Worm (Caenorhabditis elegans) whole organism, young adult: Measurements from ENCODE around the gene B0280.7.

Source experiments
- B0261.1 ChIP-seq: sonication (generic microtip); optimal IDR thresholded peaks from 2 replicates; lab custom pipeline; 2016; ENCODE audit warnings: mild to moderate bottlenecking, missing genetic modification characterization, moderate library complexity, missing compliant biosample characterization
- B0336.3 ChIP-seq: fragments of 200-800 bp; sonication (Bioruptor generic); IDR thresholded peaks from 2 replicates; pipeline ENCODE4 v1.3.6; 2022; ENCODE audit warnings: missing genetic modification characterization, missing compliant biosample characterization
- C06A6.2 ChIP-seq: fragments of 200-800 bp; sonication (Bioruptor generic); conservative IDR thresholded peaks from 2 replicates; pipeline ENCODE4 v1.3.6; 2022; ENCODE audit warnings: missing genetic modification characterization, missing compliant biosample characterization
- C17E4.6 ChIP-seq: fragments of 200-800 bp; sonication (Bioruptor generic); IDR thresholded peaks from 2 replicates; pipeline ENCODE4 v1.3.6; 2022; ENCODE audit warnings: missing genetic modification reagents, missing genetic modification characterization, missing compliant biosample characterization
- F33H1.4 ChIP-seq: fragments of 200-800 bp; sonication (Bioruptor generic); IDR thresholded peaks from 2 replicates; pipeline ENCODE4 v1.3.6; 2022; ENCODE audit warnings: missing genetic modification reagents, missing genetic modification characterization, missing compliant biosample characterization
- F37B4.10 ChIP-seq: fragments of 200-800 bp; sonication (Bioruptor generic); IDR thresholded peaks from 2 replicates; pipeline ENCODE4 v1.3.6; 2022; ENCODE audit warnings: missing genetic modification characterization, missing compliant biosample characterization
- F49E8.2 ChIP-seq: sonication (generic microtip); optimal IDR thresholded peaks from 3 replicates; lab custom pipeline; 2017; ENCODE audit warnings: missing genetic modification characterization, mild to moderate bottlenecking, missing compliant biosample characterization, antibody characterized with exemption, moderate library complexity; ENCODE audit not compliant: insufficient read depth
- Y53F4B.3 ChIP-seq: fragments of 200-800 bp; sonication (Bioruptor generic); IDR thresholded peaks from 2 replicates; pipeline ENCODE4 v1.3.6; 2022; ENCODE audit warnings: missing genetic modification reagents, missing genetic modification characterization, missing compliant biosample characterization
- Y95B8A.8 ChIP-seq: fragments of 200-800 bp; sonication (Bioruptor generic); IDR thresholded peaks from 2 replicates; pipeline ENCODE4 v1.3.6; 2022; ENCODE audit warnings: missing genetic modification reagents, missing genetic modification characterization, missing compliant biosample characterization
- ama-1 ChIP-seq, 3 experiments: fragments of 150-350 bp in 1 of 3; sonication (generic microtip) in 2 of 3; optimal IDR thresholded peaks; 2 replicates each; lab custom pipeline; 2014 to 2018; ENCODE audit warnings: missing biosample characterization in 2 of 3, missing genetic modification characterization in 2 of 3, missing genetic modification reagents in 2 of 3
- aptf-2 ChIP-seq: fragments of 200-800 bp; sonication (Bioruptor generic); conservative IDR thresholded peaks from 2 replicates; pipeline ENCODE4 v1.3.6; 2022; ENCODE audit warnings: missing genetic modification reagents, missing genetic modification characterization, missing compliant biosample characterization
- athp-1 ChIP-seq: sonication (generic microtip); optimal IDR thresholded peaks from 2 replicates; lab custom pipeline; 2017; ENCODE audit warnings: mild to moderate bottlenecking, missing genetic modification characterization, missing compliant biosample characterization
- attf-5 ChIP-seq: fragments of 200-800 bp; sonication (Bioruptor generic); optimal IDR thresholded peaks from 2 replicates; lab custom pipeline; 2018; ENCODE audit warnings: mild to moderate bottlenecking, missing genetic modification characterization, missing compliant biosample characterization
- attf-6 ChIP-seq: fragments of 200-800 bp; sonication (Bioruptor generic); IDR thresholded peaks from 2 replicates; pipeline ENCODE4 v1.3.6; 2022; ENCODE audit warnings: missing genetic modification reagents, missing genetic modification characterization, missing compliant biosample characterization
- bed-1 ChIP-seq: fragments of 200-800 bp; sonication (Bioruptor generic); IDR thresholded peaks from 2 replicates; pipeline ENCODE4 v1.3.6; 2022; ENCODE audit warnings: missing genetic modification reagents, missing genetic modification characterization, missing compliant biosample characterization
- ccch-3 ChIP-seq: fragments of 200-800 bp; sonication (Bioruptor generic); optimal IDR thresholded peaks from 2 replicates; lab custom pipeline; 2018; ENCODE audit warnings: mild to moderate bottlenecking, missing genetic modification characterization, missing compliant biosample characterization
- cebp-2 ChIP-seq: fragments of 200-800 bp; sonication (Bioruptor generic); IDR thresholded peaks from 2 replicates; pipeline ENCODE4 v1.3.6; 2022; ENCODE audit warnings: missing genetic modification characterization, missing compliant biosample characterization
- dox-1 ChIP-seq: fragments of 200-800 bp; sonication (Bioruptor generic); IDR thresholded peaks from 2 replicates; pipeline ENCODE4 v1.3.6; 2022; ENCODE audit warnings: missing genetic modification reagents, missing genetic modification characterization, missing compliant biosample characterization
- dpff-1 ChIP-seq: sonication (generic microtip); optimal IDR thresholded peaks from 2 replicates; lab custom pipeline; 2017; ENCODE audit warnings: mild to moderate bottlenecking, missing genetic modification characterization, missing compliant biosample characterization
- dpl-1 ChIP-seq: fragments of 150-350 bp; optimal IDR thresholded peaks from 2 replicates; lab custom pipeline; 2014; ENCODE audit warnings: missing biosample characterization, missing genetic modification reagents, missing genetic modification characterization
- egl-44 ChIP-seq: fragments of 200-800 bp; sonication (Bioruptor generic); IDR thresholded peaks from 2 replicates; pipeline ENCODE4 v1.3.6; 2022; ENCODE audit warnings: missing genetic modification reagents, missing genetic modification characterization, missing compliant biosample characterization
- egrh-3 ChIP-seq: fragments of 200-800 bp; sonication (Bioruptor generic); IDR thresholded peaks from 2 replicates; pipeline ENCODE4 v1.3.6; 2022; ENCODE audit warnings: missing genetic modification reagents, missing genetic modification characterization, missing compliant biosample characterization
- ekl-4 ChIP-seq: fragments of 200-800 bp; sonication (Bioruptor generic); IDR thresholded peaks from 2 replicates; pipeline ENCODE4 v1.3.6; 2022; ENCODE audit warnings: missing genetic modification reagents, missing genetic modification characterization, missing compliant biosample characterization
- gei-17 ChIP-seq: fragments of 200-800 bp; sonication (Bioruptor generic); optimal IDR thresholded peaks from 2 replicates; lab custom pipeline; 2018; ENCODE audit warnings: mild to moderate bottlenecking, missing genetic modification characterization, missing compliant biosample characterization
- hlh-12 ChIP-seq: sonication (generic microtip); optimal IDR thresholded peaks from 2 replicates; lab custom pipeline; 2016; ENCODE audit warnings: missing genetic modification characterization, missing compliant biosample characterization
- hrde-1 ChIP-seq: sonication (generic microtip); optimal IDR thresholded peaks from 2 replicates; lab custom pipeline; 2016; ENCODE audit warnings: missing genetic modification characterization, mild to moderate bottlenecking, missing compliant biosample characterization, moderate library complexity, missing genotype, missing genetic modification reagents, borderline replicate concordance
- let-607 ChIP-seq, 2 experiments: fragments of 200-800 bp in 1 of 2; sonication (Bioruptor generic) in 1 of 2; sonication (generic microtip) in 1 of 2; optimal IDR thresholded peaks; 2 replicates each; lab custom pipeline; 2016 to 2018; ENCODE audit warnings: mild to moderate bottlenecking in 2 of 2, missing compliant biosample characterization in 2 of 2, missing genetic modification characterization in 2 of 2, moderate library complexity in 2 of 2, missing genotype in 1 of 2
- lin-26 ChIP-seq: fragments of 200-800 bp; sonication (Bioruptor generic); IDR thresholded peaks from 2 replicates; pipeline ENCODE4 v1.3.6; 2022; ENCODE audit warnings: missing genetic modification reagents, missing genetic modification characterization, missing compliant biosample characterization
- lin-54 ChIP-seq: fragments of 200-800 bp; sonication (Bioruptor generic); optimal IDR thresholded peaks from 2 replicates; lab custom pipeline; 2018; ENCODE audit warnings: mild to moderate bottlenecking, missing genetic modification characterization, missing compliant biosample characterization
- lsl-1 ChIP-seq: fragments of 200-800 bp; sonication (Bioruptor generic); optimal IDR thresholded peaks from 2 replicates; lab custom pipeline; 2018; ENCODE audit warnings: mild to moderate bottlenecking, missing genetic modification characterization, moderate library complexity, missing compliant biosample characterization
- madf-3 ChIP-seq: fragments of 200-800 bp; sonication (Bioruptor generic); IDR thresholded peaks from 2 replicates; pipeline ENCODE4 v1.3.6; 2022; ENCODE audit warnings: missing genetic modification reagents, missing genetic modification characterization, missing compliant biosample characterization
- madf-8 ChIP-seq: fragments of 200-800 bp; sonication (Bioruptor generic); conservative IDR thresholded peaks from 2 replicates; pipeline ENCODE4 v1.3.6; 2022; ENCODE audit warnings: missing genetic modification reagents, missing genetic modification characterization, missing compliant biosample characterization
- mes-4 ChIP-seq: sonication (generic microtip); optimal IDR thresholded peaks from 2 replicates; lab custom pipeline; 2016; ENCODE audit warnings: missing genotype, missing genetic modification characterization, missing compliant biosample characterization
- mxl-1 ChIP-seq: sonication (generic microtip); optimal IDR thresholded peaks from 2 replicates; lab custom pipeline; 2016; ENCODE audit warnings: missing genetic modification characterization, missing compliant biosample characterization
- nfya-1 ChIP-seq: sonication (generic microtip); optimal IDR thresholded peaks from 2 replicates; lab custom pipeline; 2017; ENCODE audit warnings: antibody characterized with exemption, missing compliant biosample characterization, missing genetic modification characterization, borderline replicate concordance; ENCODE audit not compliant: insufficient read depth
- nhr-179 ChIP-seq: sonication (generic microtip); optimal IDR thresholded peaks from 2 replicates; lab custom pipeline; 2016; ENCODE audit warnings: mild to moderate bottlenecking, missing genetic modification characterization, missing compliant biosample characterization
- rcor-1 ChIP-seq: fragments of 200-800 bp; sonication (Bioruptor generic); IDR thresholded peaks from 2 replicates; pipeline ENCODE4 v1.3.6; 2022; ENCODE audit warnings: missing genetic modification reagents, missing genetic modification characterization, missing compliant biosample characterization
- rec-8 ChIP-seq, 2 experiments: sonication (generic microtip); optimal IDR thresholded peaks; 2 replicates each; lab custom pipeline; 2016; ENCODE audit warnings: mild to moderate bottlenecking in 2 of 2, missing genetic modification characterization in 2 of 2, missing genetic modification reagents in 2 of 2, missing genotype in 2 of 2, missing biosample characterization in 1 of 2, missing compliant biosample characterization in 1 of 2, moderate library complexity in 1 of 2
- rpc-1 ChIP-seq, 2 experiments: fragments of 150-350 bp in 1 of 2; sonication (generic microtip) in 1 of 2; optimal IDR thresholded peaks; 2 replicates each; lab custom pipeline; 2014 to 2018; ENCODE audit warnings: missing biosample characterization in 1 of 2, missing genetic modification characterization in 1 of 2, missing genetic modification reagents in 1 of 2, missing genotype in 1 of 2
- sdz-38 ChIP-seq: sonication (generic microtip); optimal IDR thresholded peaks from 2 replicates; lab custom pipeline; 2016; ENCODE audit warnings: missing genotype, missing genetic modification characterization, missing compliant biosample characterization
- snpc-1.1 ChIP-seq: sonication (generic microtip); optimal IDR thresholded peaks from 2 replicates; lab custom pipeline; 2017; ENCODE audit warnings: missing genetic modification characterization, mild to moderate bottlenecking, missing compliant biosample characterization, antibody characterized with exemption, moderate library complexity, missing genotype, missing genetic modification reagents; ENCODE audit not compliant: insufficient read depth
- snpc-4 ChIP-seq, 5 experiments: fragments of 150-350 bp in 1 of 5; sonication (generic microtip) in 4 of 5; optimal IDR thresholded peaks; 2 replicates each; lab custom pipeline; 2014 to 2018; ENCODE audit warnings: missing genetic modification characterization in 5 of 5, missing biosample characterization in 3 of 5, antibody characterized with exemption in 2 of 5, mild to moderate bottlenecking in 2 of 5, missing compliant biosample characterization in 2 of 5, missing genotype in 2 of 5, moderate library complexity in 2 of 5, missing genetic modification reagents in 1 of 5
- tbp1 ChIP-seq: fragments of 200-800 bp; sonication (Bioruptor generic); optimal IDR thresholded peaks from 2 replicates; lab custom pipeline; 2018; ENCODE audit warnings: mild to moderate bottlenecking, missing genetic modification characterization, missing compliant biosample characterization
- unc-130 ChIP-seq: sonication (generic microtip); optimal IDR thresholded peaks from 2 replicates; lab custom pipeline; 2016; ENCODE audit warnings: missing genetic modification reagents, missing genetic modification characterization, missing compliant biosample characterization
- zim-3 ChIP-seq: sonication (generic microtip); optimal IDR thresholded peaks from 2 replicates; lab custom pipeline; 2017; ENCODE audit warnings: mild to moderate bottlenecking, missing genetic modification characterization, moderate library complexity, missing compliant biosample characterization
- ztf-18 ChIP-seq: sonication (generic microtip); optimal IDR thresholded peaks from 2 replicates; lab custom pipeline; 2016; ENCODE audit warnings: missing genotype, mild to moderate bottlenecking, missing genetic modification characterization, missing compliant biosample characterization

The B0280.7 gene

DNA sequence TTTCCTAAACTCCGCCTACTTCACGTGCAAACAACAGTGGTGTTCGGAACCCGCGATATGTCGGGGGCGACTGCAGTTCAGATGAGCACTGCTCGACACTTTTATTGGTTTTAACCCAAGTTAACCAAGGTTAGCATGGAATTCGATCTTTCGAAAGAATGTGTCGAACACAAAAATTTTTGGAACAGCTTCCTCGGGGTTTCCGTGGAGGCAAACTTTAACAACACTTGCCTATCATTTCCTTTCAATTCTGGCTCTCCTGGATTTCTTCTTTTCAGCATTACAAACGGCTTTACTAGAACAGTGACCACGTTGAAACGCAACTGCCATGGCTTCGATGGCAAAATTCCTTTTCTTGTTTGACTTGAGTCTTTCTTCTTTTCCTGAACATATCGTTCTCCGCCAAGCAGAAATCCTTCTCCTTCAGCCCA, 29.6 kb upstream of the B0280.7 start (continued):
- peak; percentile 1 for TF ChIP-seq mes-4
- peak; percentile 51; the same call in 1 of the 2 replicates for TF ChIP-seq F33H1.4 (GFP tag; lab: Robert Waterston, UW)
- no peak for TF ChIP-seq zim-3 (tag; lab: Kevin White, UChicago)
- TF ChIP-seq hlh-12 (tag; lab: Kevin White, UChicago) = no peak
- TF ChIP-seq lsl-1 = peak; percentile 70
- TF ChIP-seq C17E4.6 (GFP tag; lab: Robert Waterston, UW) = peak; percentile 51; the same call in 1 of the 2 replicates
- TF ChIP-seq mxl-1 (tag; lab: Kevin White, UChicago) = peak; percentile 6
- TF ChIP-seq dox-1 (GFP tag; lab: Robert Waterston, UW) = peak; percentile 90
- peak; percentile 100 for TF ChIP-seq snpc-1.1
- no peak for TF ChIP-seq C06A6.2 (GFP tag; lab: Robert Waterston, UW)
- peak; percentile 49 for TF ChIP-seq gei-17
- no peak for TF ChIP-seq rec-8 (tag; optimal IDR thresholded peaks at IDR 0.05; lab: Kevin White, UChicago)
- TF ChIP-seq athp-1 (tag; lab: Kevin White, UChicago) = peak; percentile 47
- TF ChIP-seq ztf-18 = peak; percentile 59
- peak; percentile 92 for TF ChIP-seq ekl-4 (GFP tag; lab: Robert Waterston, UW)
- peak; percentile 3 for TF ChIP-seq B0261.1 (tag; lab: Kevin White, UChicago)
- TF ChIP-seq cebp-2 (GFP tag; lab: Robert Waterston, UW) = no peak
- peak; percentile 21 for TF ChIP-seq attf-5
- TF ChIP-seq unc-130 (GFP tag; lab: Kevin White, UChicago) = peak; percentile 37
- peak in 1 of 2 experiments; percentile 30 for TF ChIP-seq let-607 (tag; optimal IDR thresholded peaks at IDR 0.05; lab: Kevin White, UChicago)
- peak; percentile 82 for TF ChIP-seq tbp1 (GFP tag; lab: Kevin White, UChicago)
- peak; percentile 90 for TF ChIP-seq dpff-1
- TF ChIP-seq lin-26 = peak; percentile 67
- TF ChIP-seq rcor-1 (GFP tag; lab: Robert Waterston, UW) = peak; percentile 86
- TF ChIP-seq ama-1 (optimal IDR thresholded peaks at IDR 0.05; lab: Kevin White, UChicago) = peak; percentile 82
- no peak for TF ChIP-seq ama-1 (GFP tag; optimal IDR thresholded peaks at IDR 0.05; lab: Kevin White, UChicago)
- TF ChIP-seq bed-1 = no peak
- no peak for TF ChIP-seq Y53F4B.3 (GFP tag; lab: Robert Waterston, UW)
- TF ChIP-seq madf-8 (GFP tag; lab: Robert Waterston, UW) = 0 out of 2 replicates have a peak, but pooled peaks have one; percentile 16
- no peak for TF ChIP-seq nhr-179 (tag; lab: Kevin White, UChicago)
- no peak for TF ChIP-seq F37B4.10
- TF ChIP-seq sdz-38 = no peak
- TF ChIP-seq aptf-2 (GFP tag; lab: Robert Waterston, UW) = peak; percentile 29; the same call in 1 of the 2 replicates
- TF ChIP-seq attf-6 = peak; percentile 97
- TF ChIP-seq dpl-1 (GFP tag; lab: Kevin White, UChicago) = no peak
- peak; percentile 88 for TF ChIP-seq B0336.3 (GFP tag; lab: Robert Waterston, UW)
- 0 out of 2 replicates have a peak, but pooled peaks have one; percentile 49 for TF ChIP-seq Y95B8A.8 (GFP tag; lab: Robert Waterston, UW)
- peak; percentile 38; the same call in 1 of the 2 replicates for TF ChIP-seq egrh-3 (GFP tag; lab: Robert Waterston, UW)
- no peak for TF ChIP-seq madf-3
- TF ChIP-seq ccch-3 (GFP tag; lab: Kevin White, UChicago) = no peak
- peak; percentile 98 for TF ChIP-seq snpc-4 (GFP tag; optimal IDR thresholded peaks at IDR 0.05; lab: Kevin White, UChicago)
- peak; percentile 98 to 100 (median 99) for TF ChIP-seq snpc-4 (tag; optimal IDR thresholded peaks at IDR 0.05; lab: Kevin White, UChicago)
- peak; percentile 82 for TF ChIP-seq lin-54 (GFP tag; lab: Kevin White, UChicago)
- 0 out of 2 replicates have a peak, but pooled peaks have one; percentile 18 for TF ChIP-seq egl-44 (GFP tag; lab: Robert Waterston, UW)
- TF ChIP-seq hrde-1 (tag; lab: Kevin White, UChicago) = peak; percentile 74
- peak; percentile 85 for TF ChIP-seq F49E8.2 (tag; lab: Kevin White, UChicago)
- TF ChIP-seq rpc-1 (optimal IDR thresholded peaks at IDR 0.05; lab: Kevin White, UChicago) = no peak
- peak; percentile 9 for TF ChIP-seq rpc-1 (tag; optimal IDR thresholded peaks at IDR 0.05; lab: Kevin White, UChicago)
- no peak for TF ChIP-seq nfya-1 (tag; lab: Kevin White, UChicago)
